Fruit fly (Drosophila melanogaster) whole organism, embryonic: Measurements from ENCODE around the gene CG46312.
A peak's percentile ranks its signal among the peaks of the same experiment; 100 is the strongest.

Experiments
- ATbp ChIP-seq: fragments of 200-800 bp; sonication (Bioruptor generic); optimal IDR thresholded peaks from 2 replicates; lab custom pipeline; 2017; ENCODE audit warnings: missing biosample characterization, mild to moderate bottlenecking, missing genetic modification characterization, missing genetic modification reagents
- BEAF-32 ChIP-seq: fragments of 200-800 bp; sonication (Bioruptor generic); optimal IDR thresholded peaks from 3 replicates; lab custom pipeline; 2017; ENCODE audit warnings: missing biosample characterization, missing genetic modification characterization, mild to moderate bottlenecking, moderate library complexity, missing genetic modification reagents
- Blimp-1 ChIP-seq: fragments of 200-800 bp; sonication (Bioruptor generic); optimal IDR thresholded peaks from 3 replicates; lab custom pipeline; 2018; ENCODE audit warnings: missing biosample characterization, missing genetic modification characterization, mild to moderate bottlenecking, moderate library complexity, missing genetic modification reagents
- CG10267 ChIP-seq: fragments of 200-800 bp; sonication (Bioruptor generic); optimal IDR thresholded peaks from 2 replicates; lab custom pipeline; 2018; ENCODE audit warnings: missing biosample characterization, mild to moderate bottlenecking, missing genetic modification characterization, moderate library complexity
- CG10366 ChIP-seq: fragments of 200-800 bp; sonication (Bioruptor generic); IDR thresholded peaks from 2 replicates; pipeline ENCODE4 v1.3.6; 2022; ENCODE audit warnings: missing biosample characterization, missing genetic modification characterization
- CG11093 ChIP-seq: fragments of 200-800 bp; sonication (Bioruptor generic); IDR thresholded peaks from 3 replicates; pipeline ENCODE4 v1.3.6; 2022; ENCODE audit warnings: missing biosample characterization, missing genetic modification characterization
- CG11723 ChIP-seq: fragments of 200-800 bp; sonication (Bioruptor generic); optimal IDR thresholded peaks from 2 replicates; lab custom pipeline; 2017; ENCODE audit warnings: missing biosample characterization, mild to moderate bottlenecking, missing genetic modification characterization
- CG14710 ChIP-seq: fragments of 200-800 bp; sonication (Bioruptor generic); optimal IDR thresholded peaks from 3 replicates; lab custom pipeline; 2019; ENCODE audit warnings: missing biosample characterization, mild to moderate bottlenecking, missing genetic modification characterization, moderate library complexity
- CG14965 ChIP-seq: fragments of 200-800 bp; sonication (Bioruptor generic); optimal IDR thresholded peaks from 2 replicates; lab custom pipeline; 2016; ENCODE audit warnings: missing biosample characterization, missing genetic modification characterization, borderline replicate concordance
- CG1647 ChIP-seq: fragments of 200-800 bp; sonication (Bioruptor generic); optimal IDR thresholded peaks from 3 replicates; lab custom pipeline; 2016; ENCODE audit warnings: missing biosample characterization, missing genetic modification characterization
- CG17186 ChIP-seq: fragments of 200-800 bp; sonication (Bioruptor generic); optimal IDR thresholded peaks from 3 replicates; lab custom pipeline; 2017; ENCODE audit warnings: missing biosample characterization, missing genetic modification reagents, missing genetic modification characterization
- CG17359 ChIP-seq: fragments of 200-800 bp; sonication (Bioruptor generic); optimal IDR thresholded peaks from 3 replicates; lab custom pipeline; 2018; ENCODE audit warnings: missing biosample characterization, mild to moderate bottlenecking, missing genetic modification characterization, moderate library complexity
- CG17568 ChIP-seq: fragments of 200-800 bp; sonication (Bioruptor generic); optimal IDR thresholded peaks from 2 replicates; lab custom pipeline; 2018; ENCODE audit warnings: missing biosample characterization, mild to moderate bottlenecking, missing genetic modification characterization, moderate library complexity
- CG2120 ChIP-seq: fragments of 200-800 bp; sonication (Bioruptor generic); optimal IDR thresholded peaks from 3 replicates; lab custom pipeline; 2016; ENCODE audit warnings: missing biosample characterization, missing genetic modification characterization
- CG30431 ChIP-seq: fragments of 200-800 bp; sonication (Bioruptor generic); optimal IDR thresholded peaks from 2 replicates; lab custom pipeline; 2017; ENCODE audit warnings: missing biosample characterization, missing genetic modification characterization
- CG31388 ChIP-seq: fragments of 200-800 bp; sonication (Bioruptor generic); optimal IDR thresholded peaks from 2 replicates; lab custom pipeline; 2016; ENCODE audit warnings: missing biosample characterization, missing genetic modification characterization
- CG32767 ChIP-seq: fragments of 200-800 bp; sonication (Bioruptor generic); IDR thresholded peaks from 2 replicates; pipeline ENCODE4 v1.3.6; 2022; ENCODE audit warnings: missing biosample characterization, missing genetic modification characterization
- CG3995 ChIP-seq: fragments of 200-800 bp; sonication (Bioruptor generic); optimal IDR thresholded peaks from 3 replicates; lab custom pipeline; 2016; ENCODE audit warnings: missing biosample characterization, missing genetic modification characterization
- CG6689 ChIP-seq: fragments of 200-800 bp; sonication (Bioruptor generic); IDR thresholded peaks from 2 replicates; pipeline ENCODE4 v1.3.6; 2022; ENCODE audit warnings: missing biosample characterization, missing genetic modification characterization
- CG8924 ChIP-seq: fragments of 200-800 bp; optimal IDR thresholded peaks from 3 replicates; lab custom pipeline; 2019; ENCODE audit warnings: missing biosample characterization, mild to moderate bottlenecking, missing genetic modification characterization, moderate library complexity
- Camta ChIP-seq: fragments of 200-800 bp; sonication (Bioruptor generic); optimal IDR thresholded peaks from 2 replicates; lab custom pipeline; 2016; ENCODE audit warnings: missing biosample characterization, missing genetic modification characterization
- CrebB ChIP-seq: fragments of 200-800 bp; sonication (Bioruptor generic); optimal IDR thresholded peaks from 3 replicates; lab custom pipeline; 2018; ENCODE audit warnings: missing biosample characterization, mild to moderate bottlenecking, missing genetic modification characterization
- E2f1 ChIP-seq: fragments of 200-800 bp; sonication (Bioruptor generic); IDR thresholded peaks from 2 replicates; pipeline ENCODE4 v1.3.6; 2022; ENCODE audit warnings: missing biosample characterization, missing genetic modification characterization
- Fer3 ChIP-seq: fragments of 200-800 bp; sonication (Bioruptor generic); optimal IDR thresholded peaks from 2 replicates; lab custom pipeline; 2018; ENCODE audit warnings: missing biosample characterization, mild to moderate bottlenecking, missing genetic modification characterization, moderate library complexity
- MBD-R2 ChIP-seq: fragments of 200-800 bp; sonication (Bioruptor generic); IDR thresholded peaks from 2 replicates; pipeline ENCODE4 v1.3.6; 2022; ENCODE audit warnings: missing biosample characterization, missing genetic modification characterization
- MESR4 ChIP-seq: fragments of 200-800 bp; sonication (Bioruptor generic); optimal IDR thresholded peaks from 2 replicates; lab custom pipeline; 2018; ENCODE audit warnings: missing biosample characterization, mild to moderate bottlenecking, missing genetic modification characterization, moderate library complexity
- Myb ChIP-seq: fragments of 200-800 bp; sonication (Bioruptor generic); optimal IDR thresholded peaks from 2 replicates; lab custom pipeline; 2016; ENCODE audit warnings: missing biosample characterization, missing genetic modification characterization
- NfI ChIP-seq: fragments of 200-800 bp; sonication (Bioruptor generic); optimal IDR thresholded peaks from 3 replicates; lab custom pipeline; 2018; ENCODE audit warnings: missing biosample characterization, mild to moderate bottlenecking, missing genetic modification characterization, moderate library complexity
- Ravus ChIP-seq: fragments of 200-800 bp; sonication (Bioruptor generic); IDR thresholded peaks from 2 replicates; pipeline ENCODE4 v1.3.6; 2022; ENCODE audit warnings: missing biosample characterization, missing genetic modification characterization
- Sin3A ChIP-seq: fragments of >200 bp; optimal IDR thresholded peaks from 2 replicates; lab custom pipeline; 2018
- Spps ChIP-seq: fragments of 200-800 bp; sonication (Bioruptor generic); optimal IDR thresholded peaks from 2 replicates; lab custom pipeline; 2018; ENCODE audit warnings: missing biosample characterization, mild to moderate bottlenecking, missing genetic modification characterization
- TFAM ChIP-seq: fragments of 200-800 bp; sonication (Bioruptor generic); optimal IDR thresholded peaks from 2 replicates; lab custom pipeline; 2017; ENCODE audit warnings: missing biosample characterization, missing genetic modification characterization, inconsistent platforms
- Taf1 ChIP-seq: fragments of 200-800 bp; sonication (Bioruptor generic); IDR thresholded peaks from 2 replicates; pipeline ENCODE4 v1.3.6; 2022; ENCODE audit warnings: missing biosample characterization, missing genetic modification characterization
- amos ChIP-seq: fragments of 200-800 bp; sonication (Bioruptor generic); IDR thresholded peaks from 2 replicates; pipeline ENCODE4 v1.3.6; 2022; ENCODE audit warnings: missing biosample characterization, missing genetic modification characterization; ENCODE audit not compliant: partially characterized antibody
- ase ChIP-seq: fragments of 200-800 bp; sonication (Bioruptor generic); IDR thresholded peaks from 3 replicates; pipeline ENCODE4 v1.3.6; 2022; ENCODE audit warnings: missing biosample characterization, missing genetic modification characterization
- bowl ChIP-seq: fragments of 200-800 bp; sonication (Bioruptor generic); IDR thresholded peaks from 2 replicates; pipeline ENCODE4 v1.3.6; 2022; ENCODE audit warnings: missing biosample characterization, missing genetic modification characterization
- chif ChIP-seq, 2 experiments: fragments of 200-800 bp; sonication (Bioruptor generic); optimal IDR thresholded peaks; 3 replicates each; lab custom pipeline; 2016; ENCODE audit warnings: missing biosample characterization in 2 of 2, missing genetic modification characterization in 2 of 2
- her ChIP-seq: fragments of 200-800 bp; sonication (Bioruptor generic); optimal IDR thresholded peaks from 2 replicates; lab custom pipeline; 2016; ENCODE audit warnings: missing biosample characterization, missing genetic modification characterization
- kah ChIP-seq: fragments of 200-800 bp; sonication (Bioruptor generic); optimal IDR thresholded peaks from 2 replicates; lab custom pipeline; 2018; ENCODE audit warnings: missing biosample characterization, mild to moderate bottlenecking, missing genetic modification characterization
- mirr ChIP-seq: fragments of 200-800 bp; sonication (Bioruptor generic); optimal IDR thresholded peaks from 3 replicates; lab custom pipeline; 2018; ENCODE audit warnings: missing biosample characterization, mild to moderate bottlenecking, missing genetic modification characterization
- mld ChIP-seq: fragments of 200-800 bp; sonication (Bioruptor generic); IDR thresholded peaks from 3 replicates; pipeline ENCODE4 v1.3.6; 2022; ENCODE audit warnings: missing biosample characterization, missing genetic modification characterization; ENCODE audit not compliant: partially characterized antibody
- oc ChIP-seq: fragments of 200-800 bp; sonication (Bioruptor generic); optimal IDR thresholded peaks from 2 replicates; lab custom pipeline; 2018; ENCODE audit warnings: missing biosample characterization, mild to moderate bottlenecking, missing genetic modification characterization, moderate library complexity
- odd ChIP-seq: fragments of 200-800 bp; sonication (Bioruptor generic); optimal IDR thresholded peaks from 2 replicates; lab custom pipeline; 2017; ENCODE audit warnings: missing biosample characterization, mild to moderate bottlenecking, missing genetic modification characterization
- pfk ChIP-seq: fragments of 200-800 bp; sonication (Bioruptor generic); optimal IDR thresholded peaks from 2 replicates; lab custom pipeline; 2018; ENCODE audit warnings: missing biosample characterization, mild to moderate bottlenecking, missing genetic modification characterization, moderate library complexity
- pita ChIP-seq: fragments of 200-800 bp; sonication (Bioruptor generic); optimal IDR thresholded peaks from 2 replicates; lab custom pipeline; 2017; ENCODE audit warnings: missing biosample characterization, mild to moderate bottlenecking, missing genetic modification characterization
- pzg ChIP-seq: fragments of 200-800 bp; sonication (Bioruptor generic); optimal IDR thresholded peaks from 3 replicates; lab custom pipeline; 2018; ENCODE audit warnings: missing biosample characterization, mild to moderate bottlenecking, missing genetic modification characterization, moderate library complexity
- seq ChIP-seq: fragments of 200-800 bp; sonication (Bioruptor generic); IDR thresholded peaks from 2 replicates; pipeline ENCODE4 v1.3.6; 2022; ENCODE audit warnings: missing biosample characterization, missing genetic modification characterization
- tna ChIP-seq: fragments of 200-800 bp; sonication (Bioruptor generic); IDR thresholded peaks from 2 replicates; pipeline ENCODE4 v1.3.6; 2022; ENCODE audit warnings: missing biosample characterization, missing genetic modification characterization; ENCODE audit not compliant: partially characterized antibody
- vnd ChIP-seq: fragments of 200-800 bp; sonication (Bioruptor generic); IDR thresholded peaks from 3 replicates; pipeline ENCODE4 v1.3.6; 2022; ENCODE audit warnings: missing biosample characterization, missing genetic modification characterization; ENCODE audit not compliant: partially characterized antibody
- wek ChIP-seq: fragments of 200-800 bp; sonication (Bioruptor generic); optimal IDR thresholded peaks from 3 replicates; lab custom pipeline; 2018; ENCODE audit warnings: missing biosample characterization, mild to moderate bottlenecking, missing genetic modification characterization, moderate library complexity

The CG46312 gene

dm6 chrX:15944735-15945323 lies 46.9 kb downstream of the CG46312 start, which contains the start of gene Rrp47 (continued):
- no peak for TF ChIP-seq CG14965 (GFP tag; lab: Kevin White, UChicago)
- no peak for TF ChIP-seq oc (tag; lab: Kevin White, UChicago)
- TF ChIP-seq pita (GFP tag; lab: Kevin White, UChicago): no peak
- no peak for TF ChIP-seq odd (GFP tag; lab: Kevin White, UChicago)
- TF ChIP-seq CG31388 (GFP tag; lab: Kevin White, UChicago): no peak
- TF ChIP-seq CG3995 (GFP tag; lab: Kevin White, UChicago): peak; percentile 37
- no peak for TF ChIP-seq NfI (GFP tag; lab: Kevin White, UChicago)
- TF ChIP-seq CG17568 (GFP tag; lab: Kevin White, UChicago): no peak
- no peak for TF ChIP-seq amos (GFP tag; lab: Robert Waterston, UW)
- no peak for TF ChIP-seq mld (GFP tag; lab: Robert Waterston, UW)
- no peak for TF ChIP-seq Taf1
- TF ChIP-seq chif (GFP tag; optimal IDR thresholded peaks at IDR 0.05; lab: Kevin White, UChicago): no peak
- no peak for TF ChIP-seq Camta
- TF ChIP-seq mirr (GFP tag; lab: Kevin White, UChicago): no peak
- TF ChIP-seq Ravus (GFP tag; lab: Robert Waterston, UW): no peak
- no peak for TF ChIP-seq Blimp-1 (GFP tag; lab: Kevin White, UChicago)
- TF ChIP-seq CG32767: no peak
- TF ChIP-seq CG10267 (tag; lab: Kevin White, UChicago): peak; percentile 12
- no peak for TF ChIP-seq TFAM (GFP tag; lab: Kevin White, UChicago)
- peak; percentile 51 for TF ChIP-seq CG8924 (tag; lab: Kevin White, UChicago)
- no peak for TF ChIP-seq CrebB (tag; lab: Kevin White, UChicago)
- TF ChIP-seq MBD-R2 (GFP tag; lab: Robert Waterston, UW): peak; percentile 76
- TF ChIP-seq E2f1: no peak
- TF ChIP-seq her (GFP tag; lab: Kevin White, UChicago): peak; percentile 58
- TF ChIP-seq pzg (GFP tag; lab: Kevin White, UChicago): peak; percentile 52
- no peak for TF ChIP-seq CG2120 (GFP tag; lab: Kevin White, UChicago)
- no peak for TF ChIP-seq ase (GFP tag; lab: Robert Waterston, UW)
- peak; percentile 3 for TF ChIP-seq CG17186 (GFP tag; lab: Kevin White, UChicago)
- peak; percentile 54 for TF ChIP-seq pfk
- TF ChIP-seq seq (GFP tag; lab: Robert Waterston, UW): no peak
- TF ChIP-seq MESR4: peak; percentile 83
- TF ChIP-seq kah: no peak
- TF ChIP-seq CG11723: no peak
- TF ChIP-seq CG6689 (GFP tag; lab: Robert Waterston, UW): no peak
- TF ChIP-seq ATbp (GFP tag; lab: Kevin White, UChicago): no peak
- no peak for TF ChIP-seq CG10366 (GFP tag; lab: Robert Waterston, UW)
- TF ChIP-seq Fer3 (tag; lab: Kevin White, UChicago): no peak
- TF ChIP-seq CG11093: no peak
- no peak for TF ChIP-seq bowl (GFP tag; lab: Robert Waterston, UW)
- TF ChIP-seq Sin3A (lab: Kevin White, UChicago): no peak
- no peak for TF ChIP-seq wek (GFP tag; lab: Kevin White, UChicago)
- TF ChIP-seq tna (GFP tag; lab: Robert Waterston, UW): no peak
- TF ChIP-seq Myb (GFP tag; lab: Kevin White, UChicago): peak; percentile 4
- no peak for TF ChIP-seq Spps (tag; lab: Kevin White, UChicago)
- peak; percentile 31 for TF ChIP-seq BEAF-32 (GFP tag; lab: Kevin White, UChicago)
- peak; percentile 62 for TF ChIP-seq CG17359 (tag; lab: Kevin White, UChicago)
- TF ChIP-seq CG14710 (tag; lab: Kevin White, UChicago): peak; percentile 6
- no peak for TF ChIP-seq CG30431
- TF ChIP-seq CG1647: no peak
- no peak for TF ChIP-seq vnd (GFP tag; lab: Robert Waterston, UW)
